Worm (Caenorhabditis elegans) whole organism, young adult: Measurements from ENCODE around the gene C14F11.4.
A peak's percentile ranks its signal among the peaks of the same experiment; 100 is the strongest.

ENCODE experiments used
- F33H1.4 ChIP-seq: fragments of 200-800 bp; sonication (Bioruptor generic); IDR thresholded peaks from 2 replicates; pipeline ENCODE4 v1.3.6; 2022; ENCODE audit warnings: missing genetic modification reagents, missing genetic modification characterization, missing compliant biosample characterization
- T07F8.4 ChIP-seq: sonication (generic microtip); optimal IDR thresholded peaks from 2 replicates; lab custom pipeline; 2016; ENCODE audit warnings: mild to moderate bottlenecking, missing genetic modification characterization, moderate library complexity, missing compliant biosample characterization
- Y53F4B.3 ChIP-seq: fragments of 200-800 bp; sonication (Bioruptor generic); IDR thresholded peaks from 2 replicates; pipeline ENCODE4 v1.3.6; 2022; ENCODE audit warnings: missing genetic modification reagents, missing genetic modification characterization, missing compliant biosample characterization
- Y53G8AR.9 ChIP-seq: fragments of 200-800 bp; sonication (Bioruptor generic); conservative IDR thresholded peaks from 2 replicates; pipeline ENCODE4 v1.3.6; 2022; ENCODE audit warnings: missing genetic modification reagents, missing genetic modification characterization, missing compliant biosample characterization
- Y79H2A.3 ChIP-seq: fragments of 200-800 bp; sonication (Bioruptor generic); conservative IDR thresholded peaks from 2 replicates; pipeline ENCODE4 v1.3.6; 2022; ENCODE audit warnings: missing genetic modification reagents, missing genetic modification characterization, missing compliant biosample characterization
- ama-1 ChIP-seq, 3 experiments: fragments of 150-350 bp in 1 of 3; sonication (generic microtip) in 2 of 3; optimal IDR thresholded peaks; 2 replicates each; lab custom pipeline; 2014 to 2018; ENCODE audit warnings: missing biosample characterization in 2 of 3, missing genetic modification characterization in 2 of 3, missing genetic modification reagents in 2 of 3
- attf-5 ChIP-seq: fragments of 200-800 bp; sonication (Bioruptor generic); optimal IDR thresholded peaks from 2 replicates; lab custom pipeline; 2018; ENCODE audit warnings: mild to moderate bottlenecking, missing genetic modification characterization, missing compliant biosample characterization
- cebp-1 ChIP-seq, 2 experiments: fragments of 200-800 bp in 1 of 2; sonication (Bioruptor generic) in 1 of 2; sonication (generic microtip) in 1 of 2; IDR thresholded peaks in 1 of 2; optimal IDR thresholded peaks in 1 of 2; 2 replicates each; pipeline versions ENCODE4 v1.3.6 to Lab custom; 2017 to 2022; ENCODE audit warnings: missing compliant biosample characterization in 2 of 2, missing genetic modification characterization in 2 of 2, mild to moderate bottlenecking in 1 of 2, missing genetic modification reagents in 1 of 2, moderate library complexity in 1 of 2
- ceh-79 ChIP-seq: sonication (generic microtip); optimal IDR thresholded peaks from 2 replicates; lab custom pipeline; 2017; ENCODE audit warnings: mild to moderate bottlenecking, missing genetic modification characterization, missing compliant biosample characterization
- ceh-91 ChIP-seq: fragments of 200-800 bp; sonication (Bioruptor generic); IDR thresholded peaks from 2 replicates; pipeline ENCODE4 v1.3.6; 2022; ENCODE audit warnings: missing genetic modification reagents, missing genetic modification characterization, missing compliant biosample characterization
- die-1 ChIP-seq: sonication (generic microtip); optimal IDR thresholded peaks from 2 replicates; lab custom pipeline; 2016; ENCODE audit warnings: missing genotype, mild to moderate bottlenecking, missing genetic modification characterization, missing compliant biosample characterization
- dox-1 ChIP-seq: fragments of 200-800 bp; sonication (Bioruptor generic); IDR thresholded peaks from 2 replicates; pipeline ENCODE4 v1.3.6; 2022; ENCODE audit warnings: missing genetic modification reagents, missing genetic modification characterization, missing compliant biosample characterization
- dpl-1 ChIP-seq: fragments of 150-350 bp; optimal IDR thresholded peaks from 2 replicates; lab custom pipeline; 2014; ENCODE audit warnings: missing biosample characterization, missing genetic modification reagents, missing genetic modification characterization
- efl-1 ChIP-seq: fragments of 150-350 bp; optimal IDR thresholded peaks from 2 replicates; lab custom pipeline; 2014; ENCODE audit warnings: missing biosample characterization, missing genetic modification reagents, missing genetic modification characterization
- ekl-4 ChIP-seq: fragments of 200-800 bp; sonication (Bioruptor generic); IDR thresholded peaks from 2 replicates; pipeline ENCODE4 v1.3.6; 2022; ENCODE audit warnings: missing genetic modification reagents, missing genetic modification characterization, missing compliant biosample characterization
- hlh-12 ChIP-seq: sonication (generic microtip); optimal IDR thresholded peaks from 2 replicates; lab custom pipeline; 2016; ENCODE audit warnings: missing genetic modification characterization, missing compliant biosample characterization
- hmg-1.2 ChIP-seq: fragments of 200-800 bp; sonication (Bioruptor generic); IDR thresholded peaks from 2 replicates; pipeline ENCODE4 v1.3.6; 2022; ENCODE audit warnings: missing genetic modification reagents, missing genetic modification characterization, missing compliant biosample characterization
- hrde-1 ChIP-seq: sonication (generic microtip); optimal IDR thresholded peaks from 2 replicates; lab custom pipeline; 2016; ENCODE audit warnings: missing genetic modification characterization, mild to moderate bottlenecking, missing compliant biosample characterization, moderate library complexity, missing genotype, missing genetic modification reagents, borderline replicate concordance
- hsf-1 ChIP-seq: fragments of 200-800 bp; sonication (Bioruptor generic); IDR thresholded peaks from 2 replicates; pipeline ENCODE4 v1.3.6; 2022; ENCODE audit warnings: missing genetic modification reagents, missing genetic modification characterization, missing compliant biosample characterization
- lin-35 ChIP-seq, 3 experiments: fragments of 150-350 bp in 2 of 3; sonication (generic microtip) in 1 of 3; optimal IDR thresholded peaks; 2 replicates each; lab custom pipeline; 2014 to 2018; ENCODE audit warnings: missing biosample characterization in 3 of 3, missing genetic modification characterization in 3 of 3, missing genetic modification reagents in 3 of 3
- lin-54 ChIP-seq: fragments of 200-800 bp; sonication (Bioruptor generic); optimal IDR thresholded peaks from 2 replicates; lab custom pipeline; 2018; ENCODE audit warnings: mild to moderate bottlenecking, missing genetic modification characterization, missing compliant biosample characterization
- lir-1 ChIP-seq: fragments of 200-800 bp; sonication (Bioruptor generic); conservative IDR thresholded peaks from 2 replicates; pipeline ENCODE4 v1.3.6; 2022; ENCODE audit warnings: missing genetic modification reagents, missing genetic modification characterization, missing compliant biosample characterization
- madf-6 ChIP-seq: fragments of 200-800 bp; sonication (Bioruptor generic); IDR thresholded peaks from 2 replicates; pipeline ENCODE4 v1.3.6; 2022; ENCODE audit warnings: missing genetic modification reagents, missing genetic modification characterization, missing compliant biosample characterization
- madf-8 ChIP-seq: fragments of 200-800 bp; sonication (Bioruptor generic); conservative IDR thresholded peaks from 2 replicates; pipeline ENCODE4 v1.3.6; 2022; ENCODE audit warnings: missing genetic modification reagents, missing genetic modification characterization, missing compliant biosample characterization
- nfya-2 ChIP-seq: fragments of 200-800 bp; sonication (Bioruptor generic); IDR thresholded peaks from 2 replicates; pipeline ENCODE4 v1.3.6; 2022; ENCODE audit warnings: missing genetic modification reagents, missing genetic modification characterization, missing compliant biosample characterization
- nhr-80 ChIP-seq: sonication (generic microtip); optimal IDR thresholded peaks from 2 replicates; lab custom pipeline; 2016; ENCODE audit warnings: missing genetic modification characterization, missing compliant biosample characterization
- nhr-90 ChIP-seq: sonication (generic microtip); optimal IDR thresholded peaks from 2 replicates; lab custom pipeline; 2016; ENCODE audit warnings: missing genotype, mild to moderate bottlenecking, missing genetic modification characterization, missing compliant biosample characterization
- rcor-1 ChIP-seq: fragments of 200-800 bp; sonication (Bioruptor generic); IDR thresholded peaks from 2 replicates; pipeline ENCODE4 v1.3.6; 2022; ENCODE audit warnings: missing genetic modification reagents, missing genetic modification characterization, missing compliant biosample characterization
- rec-8 ChIP-seq, 2 experiments: sonication (generic microtip); optimal IDR thresholded peaks; 2 replicates each; lab custom pipeline; 2016; ENCODE audit warnings: mild to moderate bottlenecking in 2 of 2, missing genetic modification characterization in 2 of 2, missing genetic modification reagents in 2 of 2, missing genotype in 2 of 2, missing biosample characterization in 1 of 2, missing compliant biosample characterization in 1 of 2, moderate library complexity in 1 of 2
- snpc-4 ChIP-seq, 5 experiments: fragments of 150-350 bp in 1 of 5; sonication (generic microtip) in 4 of 5; optimal IDR thresholded peaks; 2 replicates each; lab custom pipeline; 2014 to 2018; ENCODE audit warnings: missing genetic modification characterization in 5 of 5, missing biosample characterization in 3 of 5, antibody characterized with exemption in 2 of 5, mild to moderate bottlenecking in 2 of 5, missing compliant biosample characterization in 2 of 5, missing genotype in 2 of 5, moderate library complexity in 2 of 5, missing genetic modification reagents in 1 of 5
- zfh-2 ChIP-seq: fragments of 200-800 bp; sonication (Bioruptor generic); conservative IDR thresholded peaks from 2 replicates; pipeline ENCODE4 v1.3.6; 2022; ENCODE audit warnings: missing genetic modification reagents, missing genetic modification characterization, missing compliant biosample characterization
- ztf-26 ChIP-seq: sonication (generic microtip); optimal IDR thresholded peaks from 2 replicates; lab custom pipeline; 2017; ENCODE audit warnings: missing genetic modification characterization, missing compliant biosample characterization

Gene C14F11.4

DNA sequence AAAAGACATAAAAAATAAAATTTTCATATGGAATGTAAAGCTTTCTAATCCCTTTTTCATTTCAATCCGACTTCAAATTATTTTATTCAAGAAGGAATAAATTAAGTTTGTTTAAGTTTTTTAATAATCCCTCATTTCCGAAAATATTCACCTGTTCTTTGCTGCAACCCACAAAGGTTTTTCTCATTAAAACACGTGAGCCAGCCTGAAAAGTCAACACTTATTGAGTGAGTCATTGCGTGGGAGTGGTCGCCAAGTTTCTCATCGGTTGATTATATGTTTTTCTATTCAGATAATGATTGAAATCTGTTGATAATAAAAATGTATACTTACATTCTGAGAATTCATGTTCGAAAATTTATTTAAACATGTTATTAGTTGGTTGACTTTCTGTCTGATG lies 12.7 kb upstream of the C14F11.4 start:
- TF ChIP-seq dpl-1 (GFP tag; lab: Kevin White, UChicago) (no peak), lir-1 (GFP tag; lab: Robert Waterston, UW) (no peak), ama-1 (optimal IDR thresholded peaks at IDR 0.05; lab: Kevin White, UChicago) (no peak), ama-1 (GFP tag; optimal IDR thresholded peaks at IDR 0.05; lab: Kevin White, UChicago) (no peak), hrde-1 (tag; lab: Kevin White, UChicago) (no peak), T07F8.4 (tag; lab: Kevin White, UChicago) (no peak), ceh-79 (tag; lab: Kevin White, UChicago) (no peak), snpc-4 (GFP tag; optimal IDR thresholded peaks at IDR 0.05; lab: Kevin White, UChicago) (no peak), snpc-4 (tag; optimal IDR thresholded peaks at IDR 0.05; lab: Kevin White, UChicago) (no peak), ztf-26 (tag; lab: Kevin White, UChicago) (no peak), rec-8 (tag; optimal IDR thresholded peaks at IDR 0.05; lab: Kevin White, UChicago) (no peak), attf-5 (GFP tag; lab: Kevin White, UChicago) (no peak), hlh-12 (tag; lab: Kevin White, UChicago) (no peak), die-1 (no peak)

DNA sequence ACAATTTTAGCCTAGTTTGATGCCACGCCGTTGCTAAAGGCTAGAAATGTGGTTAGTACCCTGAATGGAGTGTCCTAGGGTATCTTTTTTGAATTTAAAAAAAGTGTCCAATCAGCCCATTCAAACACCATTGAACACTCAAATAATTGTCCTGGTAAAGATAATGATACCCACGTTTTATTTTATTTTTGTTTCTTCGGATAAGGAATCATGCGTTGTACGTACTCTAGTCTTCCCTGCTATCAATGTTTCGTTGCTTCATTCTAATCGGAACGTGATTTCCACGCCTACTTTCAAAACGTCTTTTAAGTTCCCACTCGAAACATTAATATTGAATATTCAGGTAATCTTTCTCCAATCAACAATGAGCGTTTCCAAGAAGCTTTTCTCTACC lies 7.8 kb upstream of the C14F11.4 start, which contains the start of gene got-2.2:
Gene got-2.2, plus strand, starts transcription at position 344 of the 394 bp plus-strand sequence.
- TF ChIP-seq lin-54 (GFP tag; lab: Kevin White, UChicago), result no peak
- TF ChIP-seq ztf-26 (tag; lab: Kevin White, UChicago), result no peak
- TF ChIP-seq Y53G8AR.9, result no peak
- no peak for TF ChIP-seq efl-1

DNA sequence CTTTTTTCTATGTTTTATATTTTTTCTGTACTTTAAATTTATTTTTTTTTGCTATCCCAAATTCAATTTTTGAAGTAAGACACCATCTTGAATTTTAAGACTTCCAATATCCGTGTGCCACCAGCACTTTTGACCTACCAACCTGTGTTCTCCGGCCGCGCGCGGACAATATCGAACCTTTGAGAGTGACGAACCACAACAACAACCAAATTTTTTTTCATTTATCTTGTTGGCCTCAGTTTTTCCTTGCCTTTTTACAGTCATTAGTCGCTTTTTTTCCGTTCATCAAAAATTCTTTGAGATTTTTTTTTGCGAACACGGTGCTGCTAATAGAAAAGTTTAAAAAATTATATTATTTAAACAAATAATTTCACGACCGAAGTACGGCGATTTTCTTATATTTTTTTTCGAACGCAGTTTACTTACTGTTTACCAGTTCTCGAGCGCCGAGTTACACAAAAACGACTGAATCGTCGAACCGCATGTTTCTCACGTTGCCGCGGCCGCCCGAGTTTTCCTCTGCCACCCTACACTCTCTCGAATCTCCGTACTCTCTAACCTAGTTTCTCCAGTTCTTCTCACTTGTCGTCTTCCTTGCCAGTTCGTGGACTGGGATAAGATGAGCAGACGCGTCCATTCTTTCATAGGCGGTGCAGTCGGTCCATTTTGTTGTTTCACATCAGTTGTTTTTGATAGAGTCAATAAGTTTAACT lies 7.2 kb upstream of the C14F11.4 start:
- no peak for TF ChIP-seq Y53G8AR.9
- peak; percentile 60; the same call in 1 of the 2 replicates for TF ChIP-seq hmg-1.2
- TF ChIP-seq F33H1.4 (GFP tag; lab: Robert Waterston, UW), result no peak
- peak; percentile 58 for TF ChIP-seq madf-6 (GFP tag; lab: Robert Waterston, UW)
- TF ChIP-seq lin-35 (GFP tag; optimal IDR thresholded peaks at IDR 0.05; lab: Kevin White, UChicago), result peak in 1 of 3 experiments; percentile 5
- TF ChIP-seq hrde-1 (tag; lab: Kevin White, UChicago), result no peak
- TF ChIP-seq ceh-91 (GFP tag; lab: Robert Waterston, UW), result no peak
- TF ChIP-seq Y79H2A.3, result no peak
- no peak for TF ChIP-seq Y53F4B.3 (GFP tag; lab: Robert Waterston, UW)
- no peak for TF ChIP-seq cebp-1 (GFP tag; IDR thresholded peaks at IDR 0.05; lab: Robert Waterston, UW)
- TF ChIP-seq cebp-1 (tag; optimal IDR thresholded peaks at IDR 0.05; lab: Kevin White, UChicago), result peak; percentile 33
- TF ChIP-seq efl-1, result peak; percentile 69
- peak; percentile 41; the same call in 1 of the 2 replicates for TF ChIP-seq rcor-1 (GFP tag; lab: Robert Waterston, UW)
- no peak for TF ChIP-seq T07F8.4 (tag; lab: Kevin White, UChicago)
- TF ChIP-seq ekl-4 (GFP tag; lab: Robert Waterston, UW), result no peak
- no peak for TF ChIP-seq hsf-1 (GFP tag; lab: Robert Waterston, UW)
- peak; percentile 43 for TF ChIP-seq dpl-1 (GFP tag; lab: Kevin White, UChicago)
- no peak for TF ChIP-seq nfya-2 (GFP tag; lab: Robert Waterston, UW)
- peak; percentile 77 for TF ChIP-seq zfh-2
- 0 out of 2 replicates have a peak, but pooled peaks have one; percentile 9 for TF ChIP-seq madf-8 (GFP tag; lab: Robert Waterston, UW)
- no peak for TF ChIP-seq nhr-90 (tag; lab: Kevin White, UChicago)
- TF ChIP-seq lir-1 (GFP tag; lab: Robert Waterston, UW), result no peak
- peak; percentile 2 for TF ChIP-seq nhr-80 (tag; lab: Kevin White, UChicago)
- TF ChIP-seq ama-1 (optimal IDR thresholded peaks at IDR 0.05; lab: Kevin White, UChicago), result no peak
- no peak for TF ChIP-seq ama-1 (GFP tag; optimal IDR thresholded peaks at IDR 0.05; lab: Kevin White, UChicago)
- peak; percentile 5; the same call in 1 of the 2 replicates for TF ChIP-seq dox-1
